Fruit fly (Drosophila melanogaster) whole organism, embryonic: Measurements from ENCODE around the gene pr.

Experiments used
- CG10274 ChIP-seq: fragments of 200-800 bp; sonication (Bioruptor generic); optimal IDR thresholded peaks from 3 replicates; lab custom pipeline; 2017; ENCODE audit warnings: missing biosample characterization, mild to moderate bottlenecking, missing genetic modification characterization
- CG10565 ChIP-seq: fragments of 200-800 bp; sonication (Bioruptor generic); optimal IDR thresholded peaks from 3 replicates; lab custom pipeline; 2016; ENCODE audit warnings: missing biosample characterization, mild to moderate bottlenecking, missing genetic modification characterization
- CG11696 ChIP-seq: fragments of 200-800 bp; sonication (Bioruptor generic); IDR thresholded peaks from 2 replicates; pipeline ENCODE4 v1.3.6; 2022; ENCODE audit warnings: missing biosample characterization, missing genetic modification characterization
- CG13287 ChIP-seq: fragments of 200-800 bp; sonication (Bioruptor generic); IDR thresholded peaks from 2 replicates; pipeline ENCODE4 v1.3.6; 2022; ENCODE audit warnings: missing biosample characterization, missing genetic modification characterization; ENCODE audit not compliant: partially characterized antibody
- CG13424 ChIP-seq: fragments of 200-800 bp; sonication (Bioruptor generic); optimal IDR thresholded peaks from 2 replicates; lab custom pipeline; 2019; ENCODE audit warnings: missing biosample characterization, mild to moderate bottlenecking, missing genetic modification characterization, moderate library complexity
- CG13624 ChIP-seq: fragments of 200-800 bp; sonication (Bioruptor generic); optimal IDR thresholded peaks from 2 replicates; lab custom pipeline; 2016; ENCODE audit warnings: missing biosample characterization, missing genetic modification characterization
- CG15269 ChIP-seq: fragments of 200-800 bp; sonication (Bioruptor generic); optimal IDR thresholded peaks from 2 replicates; lab custom pipeline; 2018; ENCODE audit warnings: missing biosample characterization, mild to moderate bottlenecking, missing genetic modification characterization, moderate library complexity
- CG15514 ChIP-seq: fragments of 200-800 bp; sonication (Bioruptor generic); optimal IDR thresholded peaks from 3 replicates; lab custom pipeline; 2017; ENCODE audit warnings: missing biosample characterization, missing genetic modification characterization, mild to moderate bottlenecking, moderate library complexity, missing genetic modification reagents
- CG1602 ChIP-seq: fragments of 200-800 bp; sonication (Bioruptor generic); optimal IDR thresholded peaks from 3 replicates; lab custom pipeline; 2016; ENCODE audit warnings: missing biosample characterization, missing genetic modification characterization
- CG1832 ChIP-seq: fragments of 200-800 bp; sonication (Bioruptor generic); optimal IDR thresholded peaks from 2 replicates; lab custom pipeline; 2017; ENCODE audit warnings: missing biosample characterization, mild to moderate bottlenecking, missing genetic modification characterization, inconsistent platforms
- CG18476 ChIP-seq: fragments of 200-800 bp; sonication (Bioruptor generic); optimal IDR thresholded peaks from 2 replicates; lab custom pipeline; 2016; ENCODE audit warnings: missing biosample characterization, mild to moderate bottlenecking, missing genetic modification characterization
- CG2678 ChIP-seq: fragments of 200-800 bp; sonication (Bioruptor generic); optimal IDR thresholded peaks from 3 replicates; lab custom pipeline; 2019; ENCODE audit warnings: missing biosample characterization, mild to moderate bottlenecking, missing genetic modification characterization, moderate library complexity
- CG32532 ChIP-seq: fragments of 200-800 bp; sonication (Bioruptor generic); IDR thresholded peaks from 2 replicates; pipeline ENCODE4 v1.3.6; 2022; ENCODE audit warnings: missing biosample characterization, missing genetic modification characterization
- CG3726 ChIP-seq: fragments of 200-800 bp; sonication (Bioruptor generic); IDR thresholded peaks from 3 replicates; pipeline ENCODE4, ENCODE4 v1.3.6; 2022; ENCODE audit warnings: missing biosample characterization, missing genetic modification characterization
- CG4360 ChIP-seq: fragments of 200-800 bp; sonication (Bioruptor generic); IDR thresholded peaks from 2 replicates; pipeline ENCODE4 v1.3.6; 2022; ENCODE audit warnings: missing biosample characterization, missing genetic modification characterization
- CG6654 ChIP-seq: fragments of 200-800 bp; sonication (Bioruptor generic); optimal IDR thresholded peaks from 2 replicates; lab custom pipeline; 2017; ENCODE audit warnings: missing biosample characterization, mild to moderate bottlenecking, missing genetic modification characterization
- CG7786 ChIP-seq: fragments of 200-800 bp; sonication (Bioruptor generic); optimal IDR thresholded peaks from 2 replicates; lab custom pipeline; 2016; ENCODE audit warnings: missing biosample characterization, missing genetic modification characterization
- CG7963 ChIP-seq: fragments of 200-800 bp; sonication (Bioruptor generic); IDR thresholded peaks from 3 replicates; pipeline ENCODE4 v1.3.6; 2022; ENCODE audit warnings: missing biosample characterization, missing genetic modification characterization; ENCODE audit not compliant: partially characterized antibody
- CG9932 ChIP-seq: fragments of 200-800 bp; sonication (Bioruptor generic); IDR thresholded peaks from 2 replicates; pipeline ENCODE4 v1.3.6; 2022; ENCODE audit warnings: missing biosample characterization, missing genetic modification characterization
- Dll ChIP-seq: fragments of 200-800 bp; sonication (Bioruptor generic); IDR thresholded peaks from 4 replicates; pipeline ENCODE4 v1.3.6; 2022; ENCODE audit warnings: missing biosample characterization, missing genetic modification characterization; ENCODE audit not compliant: partially characterized antibody
- Doc3 ChIP-seq: fragments of 200-800 bp; sonication (Bioruptor generic); IDR thresholded peaks from 3 replicates; pipeline ENCODE4 v1.3.6; 2022; ENCODE audit warnings: missing biosample characterization, missing genetic modification characterization; ENCODE audit not compliant: partially characterized antibody
- E2f1 ChIP-seq: fragments of 200-800 bp; sonication (Bioruptor generic); IDR thresholded peaks from 2 replicates; pipeline ENCODE4 v1.3.6; 2022; ENCODE audit warnings: missing biosample characterization, missing genetic modification characterization
- Gsc ChIP-seq: fragments of 200-800 bp; sonication (Bioruptor generic); IDR thresholded peaks from 2 replicates; pipeline ENCODE4 v1.3.6; 2022; ENCODE audit warnings: missing biosample characterization, missing genetic modification characterization
- HLH4C ChIP-seq: fragments of 200-800 bp; sonication (Bioruptor generic); IDR thresholded peaks from 3 replicates; pipeline ENCODE4 v1.3.6; 2022; ENCODE audit warnings: missing biosample characterization, missing genetic modification characterization; ENCODE audit not compliant: partially characterized antibody
- Nf-YA ChIP-seq: fragments of 200-800 bp; sonication (Bioruptor generic); IDR thresholded peaks from 2 replicates; pipeline ENCODE4 v1.3.6; 2022; ENCODE audit warnings: missing biosample characterization, missing genetic modification characterization
- Nf-YC ChIP-seq: fragments of 200-800 bp; optimal IDR thresholded peaks from 3 replicates; lab custom pipeline; 2019; ENCODE audit warnings: missing biosample characterization, mild to moderate bottlenecking, missing genetic modification characterization, moderate library complexity
- ac ChIP-seq: fragments of 200-800 bp; sonication (Bioruptor generic); optimal IDR thresholded peaks from 3 replicates; lab custom pipeline; 2017; ENCODE audit warnings: missing biosample characterization, mild to moderate bottlenecking, missing genetic modification characterization
- ato ChIP-seq: fragments of 200-800 bp; sonication (Bioruptor generic); IDR thresholded peaks from 2 replicates; pipeline ENCODE4 v1.3.6; 2022; ENCODE audit warnings: missing biosample characterization, missing genetic modification characterization; ENCODE audit not compliant: partially characterized antibody
- cad ChIP-seq: fragments of >200 bp; optimal IDR thresholded peaks from 2 replicates; lab custom pipeline; 2017; ENCODE audit warnings: missing biosample characterization, missing genetic modification characterization
- cg ChIP-seq: fragments of 200-800 bp; sonication (Bioruptor generic); optimal IDR thresholded peaks from 3 replicates; lab custom pipeline; 2019; ENCODE audit warnings: missing biosample characterization, mild to moderate bottlenecking, missing genetic modification characterization, moderate library complexity
- crc ChIP-seq: fragments of 200-800 bp; sonication (Bioruptor generic); optimal IDR thresholded peaks from 2 replicates; lab custom pipeline; 2016; ENCODE audit warnings: missing biosample characterization, missing genetic modification characterization
- dimm ChIP-seq: fragments of 200-800 bp; sonication (Bioruptor generic); IDR thresholded peaks from 2 replicates; pipeline ENCODE4 v1.3.6; 2022; ENCODE audit warnings: missing biosample characterization, missing genetic modification characterization
- dmrt11E ChIP-seq: fragments of 200-800 bp; sonication (Bioruptor generic); optimal IDR thresholded peaks from 3 replicates; lab custom pipeline; 2018; ENCODE audit warnings: missing biosample characterization, mild to moderate bottlenecking, missing genetic modification characterization, moderate library complexity
- fru ChIP-seq: fragments of >200 bp; optimal IDR thresholded peaks from 2 replicates; lab custom pipeline; 2017
- gfzf ChIP-seq: fragments of 200-800 bp; sonication (Bioruptor generic); optimal IDR thresholded peaks from 2 replicates; lab custom pipeline; 2016; ENCODE audit warnings: missing biosample characterization, mild to moderate bottlenecking, missing genetic modification characterization, moderate library complexity
- lola ChIP-seq, 3 experiments: fragments of >200 bp in 2 of 3; fragments of 200-800 bp in 1 of 3; sonication (Bioruptor generic) in 1 of 3; optimal IDR thresholded peaks; 2 replicates each; lab custom pipeline; 2017 to 2019; ENCODE audit warnings: missing biosample characterization in 3 of 3, missing genetic modification characterization in 3 of 3, mild to moderate bottlenecking in 1 of 3, moderate library complexity in 1 of 3
- lov ChIP-seq, 2 experiments: fragments of 200-800 bp in 1 of 2; fragments of >200 bp in 1 of 2; sonication (Bioruptor generic) in 1 of 2; IDR thresholded peaks in 1 of 2; optimal IDR thresholded peaks in 1 of 2; 2 replicates in 1 of 2; 3 replicates in 1 of 2; pipeline versions ENCODE4 v1.3.6 to Lab custom; 2017 to 2022; ENCODE audit warnings: missing biosample characterization in 1 of 2, missing genetic modification characterization in 1 of 2
- nerfin-2 ChIP-seq: fragments of 200-800 bp; sonication (Bioruptor generic); IDR thresholded peaks from 2 replicates; pipeline ENCODE4 v1.3.6; 2022; ENCODE audit warnings: missing biosample characterization, missing genetic modification characterization; ENCODE audit not compliant: partially characterized antibody
- nmo ChIP-seq: fragments of 200-800 bp; sonication (Bioruptor generic); optimal IDR thresholded peaks from 2 replicates; lab custom pipeline; 2018; ENCODE audit warnings: missing biosample characterization, mild to moderate bottlenecking, missing genetic modification characterization, moderate library complexity
- org-1 ChIP-seq: fragments of 200-800 bp; sonication (Bioruptor generic); optimal IDR thresholded peaks from 2 replicates; lab custom pipeline; 2017; ENCODE audit warnings: missing biosample characterization, missing genetic modification characterization
- pum ChIP-seq: fragments of 200-800 bp; sonication (Bioruptor generic); optimal IDR thresholded peaks from 2 replicates; lab custom pipeline; 2016; ENCODE audit warnings: missing biosample characterization, missing genetic modification characterization
- rib ChIP-seq: fragments of 200-800 bp; sonication (Bioruptor generic); IDR thresholded peaks from 2 replicates; pipeline ENCODE4 v1.3.6; 2022; ENCODE audit warnings: missing biosample characterization, missing genetic modification characterization
- sd ChIP-seq: fragments of 200-800 bp; sonication (Bioruptor generic); optimal IDR thresholded peaks from 3 replicates; lab custom pipeline; 2018; ENCODE audit warnings: missing biosample characterization, mild to moderate bottlenecking, missing genetic modification characterization, moderate library complexity
- seq ChIP-seq: fragments of 200-800 bp; sonication (Bioruptor generic); IDR thresholded peaks from 2 replicates; pipeline ENCODE4 v1.3.6; 2022; ENCODE audit warnings: missing biosample characterization, missing genetic modification characterization
- sob ChIP-seq: fragments of 200-800 bp; sonication (Bioruptor generic); IDR thresholded peaks from 2 replicates; pipeline ENCODE4 v1.3.6; 2022; ENCODE audit warnings: missing biosample characterization, missing genetic modification characterization
- ssp ChIP-seq: fragments of 200-800 bp; sonication (Bioruptor generic); IDR thresholded peaks from 2 replicates; pipeline ENCODE4 v1.3.6; 2022; ENCODE audit warnings: missing biosample characterization, missing genetic modification characterization
- toy ChIP-seq: fragments of 200-800 bp; sonication (Bioruptor generic); IDR thresholded peaks from 2 replicates; pipeline ENCODE4 v1.3.6; 2022; ENCODE audit warnings: missing biosample characterization, missing genetic modification characterization
- zf30C ChIP-seq: fragments of 200-800 bp; sonication (Bioruptor generic); optimal IDR thresholded peaks from 3 replicates; lab custom pipeline; 2018; ENCODE audit warnings: missing biosample characterization, mild to moderate bottlenecking, missing genetic modification characterization

Gene pr

DNA sequence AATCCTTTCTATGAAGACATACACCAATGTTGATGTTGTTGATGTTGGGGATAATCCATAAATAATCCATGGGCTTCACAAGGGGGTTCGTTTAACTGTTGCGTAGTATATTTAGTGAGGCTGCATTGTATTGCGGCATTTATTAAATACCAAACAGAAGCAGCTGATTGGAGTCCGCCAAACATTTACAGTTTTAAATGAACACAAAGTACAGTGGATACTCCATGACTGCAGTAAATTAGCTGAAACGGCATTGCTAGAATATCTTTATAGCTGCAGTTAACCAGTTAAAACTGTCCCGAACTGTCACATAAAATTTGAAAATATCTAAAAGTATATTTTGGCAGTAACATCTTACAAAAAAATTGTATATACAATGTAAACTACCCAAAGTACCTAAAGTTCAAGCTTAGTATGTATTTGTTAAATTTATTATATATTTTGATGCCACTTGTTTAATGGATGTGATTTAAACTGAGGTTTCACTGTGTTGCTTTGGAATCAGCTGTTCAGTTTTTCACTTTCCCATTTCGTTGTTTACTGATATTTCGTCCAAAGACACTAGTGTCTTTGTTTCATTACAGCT lies 15.9 kb upstream of the pr start, which contains the start of the genes CG10747 and Pyroxd1 (continued):
- peak; percentile 95 for TF ChIP-seq sd (tag; lab: Kevin White, UChicago)
- TF ChIP-seq ato, result no peak
- TF ChIP-seq seq, result peak; percentile 96
- peak; percentile 31; the same call in 1 of the 2 replicates for TF ChIP-seq CG13287 (GFP tag; lab: Robert Waterston, UW)
- 0 out of 4 replicates have a peak, but pooled peaks have one; percentile 27 for TF ChIP-seq Dll
- TF ChIP-seq ac (GFP tag; lab: Kevin White, UChicago), result peak; percentile 90
- peak; percentile 24 for TF ChIP-seq zf30C
- TF ChIP-seq sob (GFP tag; lab: Robert Waterston, UW), result peak; percentile 97
- TF ChIP-seq nmo (GFP tag; lab: Kevin White, UChicago), result peak; percentile 98
- TF ChIP-seq CG1832 (GFP tag; lab: Kevin White, UChicago), result no peak
- no peak for TF ChIP-seq Doc3 (GFP tag; lab: Robert Waterston, UW)
- TF ChIP-seq crc (GFP tag; lab: Kevin White, UChicago), result peak; percentile 90
- peak; percentile 80 for TF ChIP-seq CG11696
- no peak for TF ChIP-seq CG7963 (GFP tag; lab: Robert Waterston, UW)
- 0 out of 2 replicates have a peak, but pooled peaks have one; percentile 53 for TF ChIP-seq dimm (GFP tag; lab: Robert Waterston, UW)
- TF ChIP-seq HLH4C (GFP tag; lab: Robert Waterston, UW), result no peak
- peak; percentile 93 for TF ChIP-seq dmrt11E (tag; lab: Kevin White, UChicago)
- no peak for TF ChIP-seq fru (lab: Kevin White, UChicago)
- TF ChIP-seq rib (GFP tag; lab: Robert Waterston, UW), result peak; percentile 89; the same call in 1 of the 2 replicates
- TF ChIP-seq CG6654 (GFP tag; lab: Kevin White, UChicago), result peak; percentile 93
- TF ChIP-seq org-1 (GFP tag; lab: Kevin White, UChicago), result peak; percentile 92
- peak; percentile 90 for TF ChIP-seq Nf-YC
- peak; percentile 96 for TF ChIP-seq CG32532
- TF ChIP-seq cad (GFP tag; lab: Kevin White, UChicago), result no peak
- no peak for TF ChIP-seq lov (optimal IDR thresholded peaks at IDR 0.05; lab: Kevin White, UChicago)
- TF ChIP-seq lov (GFP tag; IDR thresholded peaks at IDR 0.05; lab: Robert Waterston, UW), result 0 out of 3 replicates have a peak, but pooled peaks have one; percentile 65
- TF ChIP-seq nerfin-2 (GFP tag; lab: Robert Waterston, UW), result no peak
- TF ChIP-seq CG10274 (GFP tag; lab: Kevin White, UChicago), result peak; percentile 85
- TF ChIP-seq CG10565 (GFP tag; lab: Kevin White, UChicago), result peak; percentile 84
- peak; percentile 78 for TF ChIP-seq gfzf (GFP tag; lab: Kevin White, UChicago)
- peak; percentile 98 for TF ChIP-seq CG15269 (tag; lab: Kevin White, UChicago)
- peak; percentile 98 for TF ChIP-seq CG2678 (tag; lab: Kevin White, UChicago)
- TF ChIP-seq E2f1 (GFP tag; lab: Robert Waterston, UW), result peak; percentile 94
- peak; percentile 91 for TF ChIP-seq Nf-YA (GFP tag; lab: Robert Waterston, UW)
- peak; percentile 89 for TF ChIP-seq CG15514
- peak; percentile 98 for TF ChIP-seq CG13424 (tag; lab: Kevin White, UChicago)
- peak; percentile 86 for TF ChIP-seq ssp (GFP tag; lab: Robert Waterston, UW)
- TF ChIP-seq cg (GFP tag; lab: Kevin White, UChicago), result no peak
- TF ChIP-seq CG3726 (GFP tag; lab: Robert Waterston, UW), result peak; percentile 86
- peak in 1 of 3 experiments; percentile 95 for TF ChIP-seq lola (GFP tag; optimal IDR thresholded peaks at IDR 0.05; lab: Kevin White, UChicago)
- peak; percentile 97 for TF ChIP-seq CG9932
- TF ChIP-seq Gsc, result peak; percentile 66
- peak; percentile 84 for TF ChIP-seq toy (GFP tag; lab: Robert Waterston, UW)
- peak; percentile 94 for TF ChIP-seq pum
- peak; percentile 98 for TF ChIP-seq CG1602
- peak; percentile 35; the same call in 1 of the 2 replicates for TF ChIP-seq CG4360 (GFP tag; lab: Robert Waterston, UW)
- peak; percentile 94 for TF ChIP-seq CG18476 (GFP tag; lab: Kevin White, UChicago)
- TF ChIP-seq CG13624 (GFP tag; lab: Kevin White, UChicago), result peak; percentile 96
- peak; percentile 95 for TF ChIP-seq CG7786 (GFP tag; lab: Kevin White, UChicago)
